Worm (Caenorhabditis elegans) whole organism, late embryonic: Measurements from ENCODE around the gene F54C8.1.

Experiments used
- C08G9.2 ChIP-seq: sonication (generic microtip); optimal IDR thresholded peaks from 2 replicates; lab custom pipeline; 2016; ENCODE audit warnings: mild to moderate bottlenecking, missing genetic modification characterization, moderate library complexity, missing compliant biosample characterization
- T23F11.4 ChIP-seq: fragments of 200-800 bp; sonication (Bioruptor generic); optimal IDR thresholded peaks from 2 replicates; lab custom pipeline; 2018; ENCODE audit warnings: mild to moderate bottlenecking, missing genetic modification characterization, missing compliant biosample characterization
- Y22D7AL.16 ChIP-seq: sonication (generic microtip); optimal IDR thresholded peaks from 2 replicates; lab custom pipeline; 2016; ENCODE audit warnings: missing genetic modification characterization, missing compliant biosample characterization
- ahr-1 ChIP-seq: sonication (generic microtip); optimal IDR thresholded peaks from 2 replicates; lab custom pipeline; 2016; ENCODE audit warnings: missing genetic modification characterization, missing compliant biosample characterization
- ama-1 ChIP-seq: fragments of 150-350 bp; optimal IDR thresholded peaks from 2 replicates; lab custom pipeline; 2014
- ceh-18 ChIP-seq: sonication (generic microtip); optimal IDR thresholded peaks from 2 replicates; lab custom pipeline; 2016; ENCODE audit warnings: missing genetic modification characterization, missing compliant biosample characterization
- ceh-19 ChIP-seq: fragments of 200-800 bp; sonication (Bioruptor generic); optimal IDR thresholded peaks from 2 replicates; lab custom pipeline; 2018; ENCODE audit warnings: mild to moderate bottlenecking, missing genetic modification characterization, missing compliant biosample characterization
- ceh-31 ChIP-seq: sonication (generic microtip); optimal IDR thresholded peaks from 2 replicates; lab custom pipeline; 2016; ENCODE audit warnings: missing genetic modification characterization, missing compliant biosample characterization
- ceh-48 ChIP-seq: sonication (generic microtip); optimal IDR thresholded peaks from 2 replicates; lab custom pipeline; 2016; ENCODE audit warnings: missing genetic modification characterization, inconsistent platforms, missing compliant biosample characterization
- ceh-9 ChIP-seq: sonication (generic microtip); optimal IDR thresholded peaks from 2 replicates; lab custom pipeline; 2016; ENCODE audit warnings: mild to moderate bottlenecking, missing genetic modification characterization, inconsistent platforms, missing compliant biosample characterization
- che-1 ChIP-seq: sonication (generic microtip); optimal IDR thresholded peaks from 2 replicates; lab custom pipeline; 2016; ENCODE audit warnings: mild to moderate bottlenecking, missing genetic modification characterization, missing compliant biosample characterization
- dve-1 ChIP-seq: sonication (generic microtip); optimal IDR thresholded peaks from 2 replicates; lab custom pipeline; 2017; ENCODE audit warnings: antibody characterized with exemption, mild to moderate bottlenecking, missing genetic modification characterization, missing compliant biosample characterization
- elt-2 ChIP-seq: sonication (generic microtip); optimal IDR thresholded peaks from 2 replicates; lab custom pipeline; 2016; ENCODE audit warnings: missing genetic modification reagents, missing genetic modification characterization, missing compliant biosample characterization
- ets-4 ChIP-seq: sonication (generic microtip); optimal IDR thresholded peaks from 2 replicates; lab custom pipeline; 2016; ENCODE audit warnings: missing genetic modification characterization, missing compliant biosample characterization
- eyg-1 ChIP-seq: sonication (generic microtip); optimal IDR thresholded peaks from 2 replicates; lab custom pipeline; 2016; ENCODE audit warnings: missing genotype, missing genetic modification characterization, missing compliant biosample characterization
- fax-1 ChIP-seq: sonication (generic microtip); optimal IDR thresholded peaks from 2 replicates; lab custom pipeline; 2016; ENCODE audit warnings: missing genotype, missing genetic modification characterization, missing compliant biosample characterization
- hlh-30 ChIP-seq: sonication (generic microtip); optimal IDR thresholded peaks from 2 replicates; lab custom pipeline; 2017; ENCODE audit warnings: antibody characterized with exemption, missing genetic modification characterization, missing compliant biosample characterization; ENCODE audit not compliant: insufficient read depth
- hlh-8 ChIP-seq: sonication (generic microtip); optimal IDR thresholded peaks from 2 replicates; lab custom pipeline; 2016; ENCODE audit warnings: missing genotype, missing genetic modification characterization, missing compliant biosample characterization
- lim-6 ChIP-seq: sonication (generic microtip); optimal IDR thresholded peaks from 2 replicates; lab custom pipeline; 2016; ENCODE audit warnings: missing genetic modification characterization, missing compliant biosample characterization
- madf-2 ChIP-seq: sonication (generic microtip); optimal IDR thresholded peaks from 2 replicates; lab custom pipeline; 2017; ENCODE audit warnings: missing genetic modification characterization, missing compliant biosample characterization
- nfya-1 ChIP-seq: sonication (generic microtip); optimal IDR thresholded peaks from 2 replicates; lab custom pipeline; 2017; ENCODE audit warnings: missing genetic modification characterization, mild to moderate bottlenecking, missing compliant biosample characterization, antibody characterized with exemption, moderate library complexity
- nhr-232 ChIP-seq: sonication (generic microtip); optimal IDR thresholded peaks from 2 replicates; lab custom pipeline; 2016; ENCODE audit warnings: missing genetic modification characterization, missing compliant biosample characterization
- odd-2 ChIP-seq: sonication (generic microtip); optimal IDR thresholded peaks from 2 replicates; lab custom pipeline; 2017; ENCODE audit warnings: antibody characterized with exemption, mild to moderate bottlenecking, missing genetic modification characterization, missing compliant biosample characterization
- pag-3 ChIP-seq: sonication (generic microtip); optimal IDR thresholded peaks from 2 replicates; lab custom pipeline; 2016; ENCODE audit warnings: missing compliant biosample characterization, missing genetic modification characterization, borderline replicate concordance
- pha-4 ChIP-seq: fragments of 150-350 bp; optimal IDR thresholded peaks from 2 replicates; lab custom pipeline; 2018; ENCODE audit warnings: missing biosample characterization, missing genetic modification reagents, missing genetic modification characterization
- pqm-1 ChIP-seq: sonication (generic microtip); optimal IDR thresholded peaks from 2 replicates; lab custom pipeline; 2016; ENCODE audit warnings: missing genetic modification characterization, missing compliant biosample characterization
- sdc-2 ChIP-seq: sonication (generic microtip); optimal IDR thresholded peaks from 2 replicates; lab custom pipeline; 2016; ENCODE audit warnings: missing genotype, missing genetic modification characterization, missing compliant biosample characterization
- sox-2 ChIP-seq: fragments of 200-800 bp; sonication (Bioruptor generic); IDR thresholded peaks from 2 replicates; pipeline ENCODE4 v1.3.6; 2022; ENCODE audit warnings: missing genetic modification reagents, missing genetic modification characterization, missing compliant biosample characterization
- sox-4 ChIP-seq: sonication (generic microtip); optimal IDR thresholded peaks from 2 replicates; lab custom pipeline; 2017; ENCODE audit warnings: mild to moderate bottlenecking, missing genetic modification characterization, inconsistent platforms, missing compliant biosample characterization
- syd-9 ChIP-seq: sonication (generic microtip); optimal IDR thresholded peaks from 2 replicates; lab custom pipeline; 2016; ENCODE audit warnings: mild to moderate bottlenecking, missing genetic modification characterization, moderate library complexity, missing compliant biosample characterization
- tbx-2 ChIP-seq: sonication (generic microtip); optimal IDR thresholded peaks from 2 replicates; lab custom pipeline; 2016; ENCODE audit warnings: missing genetic modification characterization, missing compliant biosample characterization
- tbx-7 ChIP-seq: sonication (generic microtip); optimal IDR thresholded peaks from 2 replicates; lab custom pipeline; 2016; ENCODE audit warnings: missing genotype, missing genetic modification characterization, missing compliant biosample characterization
- ttx-3 ChIP-seq: sonication (generic microtip); optimal IDR thresholded peaks from 2 replicates; lab custom pipeline; 2016; ENCODE audit warnings: missing genetic modification reagents, missing genetic modification characterization, missing compliant biosample characterization
- unc-3 ChIP-seq, 2 experiments: fragments of 200-800 bp in 1 of 2; sonication (Bioruptor generic) in 1 of 2; sonication (generic microtip) in 1 of 2; conservative IDR thresholded peaks in 1 of 2; optimal IDR thresholded peaks in 1 of 2; 2 replicates each; pipeline versions ENCODE4 v1.3.6 to Lab custom; 2016 to 2022; ENCODE audit warnings: missing compliant biosample characterization in 2 of 2, missing genetic modification characterization in 2 of 2, missing genetic modification reagents in 1 of 2
- unc-42 ChIP-seq: sonication (generic microtip); optimal IDR thresholded peaks from 2 replicates; lab custom pipeline; 2016; ENCODE audit warnings: missing genotype, missing genetic modification characterization, missing compliant biosample characterization
- unc-55 ChIP-seq: sonication (generic microtip); optimal IDR thresholded peaks from 2 replicates; lab custom pipeline; 2017; ENCODE audit warnings: missing biosample characterization, missing genetic modification reagents, missing genetic modification characterization

Gene F54C8.1

ce11 chrIII:9453962-9454361 is 14.5 kb downstream of the F54C8.1 start, which contains the start of gene F54C8.7:
Gene F54C8.7, minus strand, starts transcription at chrIII:9454062.
- no peak for TF ChIP-seq Y22D7AL.16 (tag; lab: Kevin White, UChicago)
- TF ChIP-seq pha-4 (tag; lab: Kevin White, UChicago), result no peak
- TF ChIP-seq nhr-232 (tag; lab: Kevin White, UChicago), result no peak
- TF ChIP-seq ahr-1 (tag; lab: Kevin White, UChicago), result no peak
- TF ChIP-seq pag-3 (tag; lab: Kevin White, UChicago), result no peak
- TF ChIP-seq sox-2 (GFP tag; lab: Robert Waterston, UW), result no peak
- TF ChIP-seq odd-2 (tag; lab: Kevin White, UChicago), result no peak
- no peak for TF ChIP-seq sox-4 (tag; lab: Kevin White, UChicago)

- no peak for TF ChIP-seq eyg-1 (tag; lab: Kevin White, UChicago)
- TF ChIP-seq Y22D7AL.16 (tag; lab: Kevin White, UChicago), result no peak
- no peak for TF ChIP-seq unc-42
- TF ChIP-seq C08G9.2, result no peak
- TF ChIP-seq sox-4 (tag; lab: Kevin White, UChicago), result no peak
- TF ChIP-seq unc-3 (GFP tag; conservative IDR thresholded peaks at IDR 0.05; lab: Robert Waterston, UW), result no peak
- TF ChIP-seq unc-3 (tag; optimal IDR thresholded peaks at IDR 0.05; lab: Kevin White, UChicago), result no peak
- no peak for TF ChIP-seq sdc-2
- no peak for TF ChIP-seq lim-6
- no peak for TF ChIP-seq tbx-7 (tag; lab: Kevin White, UChicago)
- no peak for TF ChIP-seq tbx-2 (tag; lab: Kevin White, UChicago)
- no peak for TF ChIP-seq madf-2 (tag; lab: Kevin White, UChicago)
- TF ChIP-seq ama-1 (lab: Kevin White, UChicago), result no peak
- TF ChIP-seq ceh-19, result no peak
- TF ChIP-seq ttx-3 (tag; lab: Kevin White, UChicago), result no peak
- TF ChIP-seq pag-3 (tag; lab: Kevin White, UChicago), result no peak
Observed at ce11 chrIII:9454730-9455129, 15.2 kb downstream of the F54C8.1 start.

DNA sequence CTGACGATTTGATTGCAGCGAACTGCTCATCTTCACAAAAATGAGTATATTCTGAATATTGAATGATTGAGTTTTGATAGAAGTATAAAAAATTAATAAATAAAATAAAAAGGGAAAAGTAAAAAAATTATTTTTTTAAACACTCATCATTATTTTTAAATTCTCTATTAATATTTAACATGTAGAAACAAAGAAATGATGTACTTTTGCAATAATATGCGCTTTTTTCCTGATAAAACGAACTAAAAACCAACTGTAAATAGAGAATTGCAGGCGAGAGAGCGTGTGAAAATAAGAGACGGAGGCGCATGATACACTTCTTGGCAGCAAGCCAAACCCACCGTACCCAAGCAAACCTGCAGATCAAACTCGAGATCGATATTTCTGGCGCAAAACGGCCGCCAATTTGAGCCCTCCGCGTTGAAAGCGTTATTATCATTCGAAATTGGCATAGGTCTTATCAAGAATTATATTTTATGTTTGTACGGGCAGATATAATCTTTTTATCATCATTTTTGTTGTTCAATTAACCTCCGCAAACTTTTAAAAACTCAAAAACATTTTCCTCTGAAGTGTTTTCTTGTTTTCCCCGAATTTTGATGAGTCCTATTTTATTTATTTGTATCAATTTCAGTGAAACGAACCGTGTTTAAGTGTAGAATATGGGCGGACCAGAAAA is 16.6 kb downstream of the F54C8.1 start, which contains the start of the genes rheb-1 and spk-1:
Gene rheb-1 (minus strand): TSS at position 51 of the 679 bp plus-strand sequence.
Gene spk-1 (plus strand): TSS at position 629 of the 679 bp plus-strand sequence.
- peak; percentile 94 for TF ChIP-seq ceh-48
- TF ChIP-seq ceh-18, result peak; percentile 29
- TF ChIP-seq nfya-1 (tag; lab: Kevin White, UChicago), result peak; percentile 77
- TF ChIP-seq unc-42, result peak; percentile 5
- no peak for TF ChIP-seq unc-3 (GFP tag; conservative IDR thresholded peaks at IDR 0.05; lab: Robert Waterston, UW)
- no peak for TF ChIP-seq unc-3 (tag; optimal IDR thresholded peaks at IDR 0.05; lab: Kevin White, UChicago)
- TF ChIP-seq hlh-30, result peak; percentile 83
- TF ChIP-seq che-1 (tag; lab: Kevin White, UChicago), result peak; percentile 34
- TF ChIP-seq hlh-8, result no peak
- TF ChIP-seq syd-9 (tag; lab: Kevin White, UChicago), result peak; percentile 26
- peak; percentile 38 for TF ChIP-seq pqm-1 (tag; lab: Kevin White, UChicago)
- peak; percentile 28 for TF ChIP-seq madf-2 (tag; lab: Kevin White, UChicago)
- TF ChIP-seq elt-2 (tag; lab: Kevin White, UChicago), result peak; percentile 85
- TF ChIP-seq fax-1 (tag; lab: Kevin White, UChicago), result no peak
- TF ChIP-seq unc-55 (GFP tag; lab: Kevin White, UChicago), result peak; percentile 52
- TF ChIP-seq ets-4 (tag; lab: Kevin White, UChicago), result peak; percentile 22
- TF ChIP-seq ceh-9 (tag; lab: Kevin White, UChicago), result no peak
- TF ChIP-seq dve-1 (tag; lab: Kevin White, UChicago), result peak; percentile 31
- no peak for TF ChIP-seq T23F11.4 (GFP tag; lab: Kevin White, UChicago)
- TF ChIP-seq tbx-2 (tag; lab: Kevin White, UChicago), result peak; percentile 58
- peak; percentile 45 for TF ChIP-seq ceh-31 (tag; lab: Kevin White, UChicago)
- TF ChIP-seq sox-2 (GFP tag; lab: Robert Waterston, UW), result no peak
